Worm (Caenorhabditis elegans) whole organism, young adult: ENCODE measurements around the gene T07C12.10.

Experiments used
- B0336.3 ChIP-seq: fragments of 200-800 bp; sonication (Bioruptor generic); IDR thresholded peaks from 2 replicates; pipeline ENCODE4 v1.3.6; 2022; ENCODE audit warnings: missing genetic modification characterization, missing compliant biosample characterization
- C17E4.6 ChIP-seq: fragments of 200-800 bp; sonication (Bioruptor generic); IDR thresholded peaks from 2 replicates; pipeline ENCODE4 v1.3.6; 2022; ENCODE audit warnings: missing genetic modification reagents, missing genetic modification characterization, missing compliant biosample characterization
- F37B4.10 ChIP-seq: fragments of 200-800 bp; sonication (Bioruptor generic); IDR thresholded peaks from 2 replicates; pipeline ENCODE4 v1.3.6; 2022; ENCODE audit warnings: missing genetic modification characterization, missing compliant biosample characterization
- F49E8.2 ChIP-seq: sonication (generic microtip); optimal IDR thresholded peaks from 3 replicates; lab custom pipeline; 2017; ENCODE audit warnings: missing genetic modification characterization, mild to moderate bottlenecking, missing compliant biosample characterization, antibody characterized with exemption, moderate library complexity; ENCODE audit not compliant: insufficient read depth
- K12H6.12 ChIP-seq: fragments of 200-800 bp; sonication (Bioruptor generic); optimal IDR thresholded peaks from 2 replicates; lab custom pipeline; 2018; ENCODE audit warnings: mild to moderate bottlenecking, missing genetic modification characterization, missing compliant biosample characterization
- T07F8.4 ChIP-seq: sonication (generic microtip); optimal IDR thresholded peaks from 2 replicates; lab custom pipeline; 2016; ENCODE audit warnings: mild to moderate bottlenecking, missing genetic modification characterization, moderate library complexity, missing compliant biosample characterization
- Y56A3A.18 ChIP-seq: fragments of 200-800 bp; sonication (Bioruptor generic); IDR thresholded peaks from 2 replicates; pipeline ENCODE4 v1.3.6; 2022; ENCODE audit warnings: missing genetic modification reagents, missing genetic modification characterization, missing compliant biosample characterization
- Y79H2A.3 ChIP-seq: fragments of 200-800 bp; sonication (Bioruptor generic); conservative IDR thresholded peaks from 2 replicates; pipeline ENCODE4 v1.3.6; 2022; ENCODE audit warnings: missing genetic modification reagents, missing genetic modification characterization, missing compliant biosample characterization
- athp-1 ChIP-seq: sonication (generic microtip); optimal IDR thresholded peaks from 2 replicates; lab custom pipeline; 2017; ENCODE audit warnings: mild to moderate bottlenecking, missing genetic modification characterization, missing compliant biosample characterization
- attf-3 ChIP-seq: fragments of 200-800 bp; sonication (Bioruptor generic); conservative IDR thresholded peaks from 2 replicates; pipeline ENCODE4 v1.3.6; 2022; ENCODE audit warnings: missing genetic modification reagents, missing genetic modification characterization, missing compliant biosample characterization
- attf-5 ChIP-seq: fragments of 200-800 bp; sonication (Bioruptor generic); optimal IDR thresholded peaks from 2 replicates; lab custom pipeline; 2018; ENCODE audit warnings: mild to moderate bottlenecking, missing genetic modification characterization, missing compliant biosample characterization
- attf-6 ChIP-seq: fragments of 200-800 bp; sonication (Bioruptor generic); IDR thresholded peaks from 2 replicates; pipeline ENCODE4 v1.3.6; 2022; ENCODE audit warnings: missing genetic modification reagents, missing genetic modification characterization, missing compliant biosample characterization
- ccch-3 ChIP-seq: fragments of 200-800 bp; sonication (Bioruptor generic); optimal IDR thresholded peaks from 2 replicates; lab custom pipeline; 2018; ENCODE audit warnings: mild to moderate bottlenecking, missing genetic modification characterization, missing compliant biosample characterization
- cebp-1 ChIP-seq, 2 experiments: fragments of 200-800 bp in 1 of 2; sonication (Bioruptor generic) in 1 of 2; sonication (generic microtip) in 1 of 2; IDR thresholded peaks in 1 of 2; optimal IDR thresholded peaks in 1 of 2; 2 replicates each; pipeline versions ENCODE4 v1.3.6 to Lab custom; 2017 to 2022; ENCODE audit warnings: missing compliant biosample characterization in 2 of 2, missing genetic modification characterization in 2 of 2, mild to moderate bottlenecking in 1 of 2, missing genetic modification reagents in 1 of 2, moderate library complexity in 1 of 2
- cebp-2 ChIP-seq: fragments of 200-800 bp; sonication (Bioruptor generic); IDR thresholded peaks from 2 replicates; pipeline ENCODE4 v1.3.6; 2022; ENCODE audit warnings: missing genetic modification characterization, missing compliant biosample characterization
- ceh-40 ChIP-seq: fragments of 200-800 bp; sonication (Bioruptor generic); IDR thresholded peaks from 2 replicates; pipeline ENCODE4 v1.3.6; 2022; ENCODE audit warnings: missing genetic modification characterization, missing compliant biosample characterization
- ceh-79 ChIP-seq: sonication (generic microtip); optimal IDR thresholded peaks from 2 replicates; lab custom pipeline; 2017; ENCODE audit warnings: mild to moderate bottlenecking, missing genetic modification characterization, missing compliant biosample characterization
- dox-1 ChIP-seq: fragments of 200-800 bp; sonication (Bioruptor generic); IDR thresholded peaks from 2 replicates; pipeline ENCODE4 v1.3.6; 2022; ENCODE audit warnings: missing genetic modification reagents, missing genetic modification characterization, missing compliant biosample characterization
- dpff-1 ChIP-seq: sonication (generic microtip); optimal IDR thresholded peaks from 2 replicates; lab custom pipeline; 2017; ENCODE audit warnings: mild to moderate bottlenecking, missing genetic modification characterization, missing compliant biosample characterization
- efl-1 ChIP-seq: fragments of 150-350 bp; optimal IDR thresholded peaks from 2 replicates; lab custom pipeline; 2014; ENCODE audit warnings: missing biosample characterization, missing genetic modification reagents, missing genetic modification characterization
- ekl-4 ChIP-seq: fragments of 200-800 bp; sonication (Bioruptor generic); IDR thresholded peaks from 2 replicates; pipeline ENCODE4 v1.3.6; 2022; ENCODE audit warnings: missing genetic modification reagents, missing genetic modification characterization, missing compliant biosample characterization
- ets-4 ChIP-seq: fragments of 200-800 bp; sonication (Bioruptor generic); optimal IDR thresholded peaks from 2 replicates; lab custom pipeline; 2018; ENCODE audit warnings: mild to moderate bottlenecking, missing genetic modification characterization, missing compliant biosample characterization
- hlh-26 ChIP-seq: fragments of 200-800 bp; sonication (Bioruptor generic); conservative IDR thresholded peaks from 2 replicates; pipeline ENCODE4 v1.3.6; 2022; ENCODE audit warnings: missing genetic modification reagents, missing genetic modification characterization, missing compliant biosample characterization
- hmg-1.2 ChIP-seq: fragments of 200-800 bp; sonication (Bioruptor generic); IDR thresholded peaks from 2 replicates; pipeline ENCODE4 v1.3.6; 2022; ENCODE audit warnings: missing genetic modification reagents, missing genetic modification characterization, missing compliant biosample characterization
- hrde-1 ChIP-seq: sonication (generic microtip); optimal IDR thresholded peaks from 2 replicates; lab custom pipeline; 2016; ENCODE audit warnings: missing genetic modification characterization, mild to moderate bottlenecking, missing compliant biosample characterization, moderate library complexity, missing genotype, missing genetic modification reagents, borderline replicate concordance
- hsf-1 ChIP-seq: fragments of 200-800 bp; sonication (Bioruptor generic); IDR thresholded peaks from 2 replicates; pipeline ENCODE4 v1.3.6; 2022; ENCODE audit warnings: missing genetic modification reagents, missing genetic modification characterization, missing compliant biosample characterization
- lag-1 ChIP-seq: fragments of 200-800 bp; sonication (Bioruptor generic); IDR thresholded peaks from 2 replicates; pipeline ENCODE4 v1.3.6; 2022; ENCODE audit warnings: missing genetic modification reagents, missing genetic modification characterization, missing compliant biosample characterization
- madf-10 ChIP-seq: sonication (generic microtip); optimal IDR thresholded peaks from 2 replicates; lab custom pipeline; 2016; ENCODE audit warnings: mild to moderate bottlenecking, missing genetic modification characterization, missing compliant biosample characterization
- madf-6 ChIP-seq: fragments of 200-800 bp; sonication (Bioruptor generic); IDR thresholded peaks from 2 replicates; pipeline ENCODE4 v1.3.6; 2022; ENCODE audit warnings: missing genetic modification reagents, missing genetic modification characterization, missing compliant biosample characterization
- mcd-1 ChIP-seq: fragments of 200-800 bp; sonication (Bioruptor generic); IDR thresholded peaks from 2 replicates; pipeline ENCODE4 v1.3.6; 2022; ENCODE audit warnings: missing genetic modification reagents, missing genetic modification characterization, missing compliant biosample characterization
- mel-28 ChIP-seq: sonication (generic microtip); optimal IDR thresholded peaks from 2 replicates; lab custom pipeline; 2016; ENCODE audit warnings: borderline replicate concordance, mild to moderate bottlenecking, missing genetic modification characterization, missing compliant biosample characterization
- mxl-1 ChIP-seq: sonication (generic microtip); optimal IDR thresholded peaks from 2 replicates; lab custom pipeline; 2016; ENCODE audit warnings: missing genetic modification characterization, missing compliant biosample characterization
- nfyb-1 ChIP-seq: fragments of 200-800 bp; sonication (Bioruptor generic); IDR thresholded peaks from 2 replicates; pipeline ENCODE4 v1.3.6; 2022; ENCODE audit warnings: missing genetic modification reagents, missing genetic modification characterization, missing compliant biosample characterization
- nhr-27 ChIP-seq: fragments of 200-800 bp; sonication (Bioruptor generic); optimal IDR thresholded peaks from 2 replicates; lab custom pipeline; 2018; ENCODE audit warnings: mild to moderate bottlenecking, missing genetic modification characterization, moderate library complexity, missing compliant biosample characterization
- pbrm-1 ChIP-seq: fragments of 200-800 bp; sonication (Bioruptor generic); IDR thresholded peaks from 2 replicates; pipeline ENCODE4 v1.3.6; 2022; ENCODE audit warnings: missing genetic modification reagents, missing genetic modification characterization, missing compliant biosample characterization
- pha-4 ChIP-seq: fragments of 150-350 bp; sonication (generic microtip); optimal IDR thresholded peaks from 2 replicates; lab custom pipeline; 2014; ENCODE audit warnings: missing biosample characterization, missing genetic modification reagents, missing genetic modification characterization
- rcor-1 ChIP-seq: fragments of 200-800 bp; sonication (Bioruptor generic); IDR thresholded peaks from 2 replicates; pipeline ENCODE4 v1.3.6; 2022; ENCODE audit warnings: missing genetic modification reagents, missing genetic modification characterization, missing compliant biosample characterization
- snpc-1.3 ChIP-seq: sonication (generic microtip); optimal IDR thresholded peaks from 2 replicates; lab custom pipeline; 2017; ENCODE audit warnings: missing genetic modification characterization, mild to moderate bottlenecking, missing compliant biosample characterization, antibody characterized with exemption, moderate library complexity, missing genotype, missing genetic modification reagents; ENCODE audit not compliant: insufficient read depth
- snpc-3.4 ChIP-seq: sonication (generic microtip); optimal IDR thresholded peaks from 2 replicates; lab custom pipeline; 2017; ENCODE audit warnings: missing genetic modification characterization, mild to moderate bottlenecking, missing compliant biosample characterization, antibody characterized with exemption, moderate library complexity, missing genotype, missing genetic modification reagents
- snpc-4 ChIP-seq, 5 experiments: fragments of 150-350 bp in 1 of 5; sonication (generic microtip) in 4 of 5; optimal IDR thresholded peaks; 2 replicates each; lab custom pipeline; 2014 to 2018; ENCODE audit warnings: missing genetic modification characterization in 5 of 5, missing biosample characterization in 3 of 5, antibody characterized with exemption in 2 of 5, mild to moderate bottlenecking in 2 of 5, missing compliant biosample characterization in 2 of 5, missing genotype in 2 of 5, moderate library complexity in 2 of 5, missing genetic modification reagents in 1 of 5
- tbp1 ChIP-seq: fragments of 200-800 bp; sonication (Bioruptor generic); optimal IDR thresholded peaks from 2 replicates; lab custom pipeline; 2018; ENCODE audit warnings: mild to moderate bottlenecking, missing genetic modification characterization, missing compliant biosample characterization
- tbx-9 ChIP-seq: sonication (generic microtip); optimal IDR thresholded peaks from 2 replicates; lab custom pipeline; 2016; ENCODE audit warnings: borderline replicate concordance, missing genetic modification characterization, inconsistent platforms, missing compliant biosample characterization
- zfh-2 ChIP-seq: fragments of 200-800 bp; sonication (Bioruptor generic); conservative IDR thresholded peaks from 2 replicates; pipeline ENCODE4 v1.3.6; 2022; ENCODE audit warnings: missing genetic modification reagents, missing genetic modification characterization, missing compliant biosample characterization
- ztf-25 ChIP-seq: fragments of 200-800 bp; sonication (Bioruptor generic); IDR thresholded peaks from 2 replicates; pipeline ENCODE4 v1.3.6; 2022; ENCODE audit warnings: missing genetic modification reagents, missing genetic modification characterization, missing compliant biosample characterization
- ztf-26 ChIP-seq: sonication (generic microtip); optimal IDR thresholded peaks from 2 replicates; lab custom pipeline; 2017; ENCODE audit warnings: missing genetic modification characterization, missing compliant biosample characterization
- ztf-6 ChIP-seq: fragments of 200-800 bp; sonication (Bioruptor generic); IDR thresholded peaks from 2 replicates; pipeline ENCODE4 v1.3.6; 2022; ENCODE audit warnings: missing genetic modification reagents, missing genetic modification characterization, missing compliant biosample characterization

T07C12.10 gene

DNA sequence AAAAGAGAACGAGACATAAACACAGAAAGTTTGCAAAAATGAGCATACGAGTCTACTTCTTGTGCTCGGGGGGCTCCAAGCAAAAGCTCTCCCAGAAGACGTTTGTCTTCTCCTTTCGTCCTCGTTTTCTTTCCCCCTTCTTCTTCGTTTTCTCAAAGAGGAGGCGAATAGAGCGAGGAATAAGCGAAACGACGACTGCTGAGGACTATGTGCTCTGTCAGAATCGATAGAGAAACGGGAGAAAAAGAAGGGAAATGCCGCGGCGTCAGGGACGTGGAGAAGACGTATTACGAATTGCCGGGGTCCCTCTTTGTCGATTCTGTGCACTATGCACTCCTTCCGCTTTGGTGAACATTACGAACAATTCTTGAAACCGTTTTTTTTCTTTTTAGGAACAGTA lies 18.1 kb upstream of the T07C12.10 start (continued):
- TF ChIP-seq snpc-4 (GFP tag; optimal IDR thresholded peaks at IDR 0.05; lab: Kevin White, UChicago) (no peak), snpc-4 (tag; optimal IDR thresholded peaks at IDR 0.05; lab: Kevin White, UChicago) (peak in 2 of 4 experiments; percentile 24 to 26), mxl-1 (no peak), ceh-40 (GFP tag; lab: Robert Waterston, UW) (no peak), ets-4 (no peak), tbx-9 (no peak), dpff-1 (tag; lab: Kevin White, UChicago) (no peak), rcor-1 (GFP tag; lab: Robert Waterston, UW) (peak; percentile 20; the same call in 1 of the 2 replicates), hsf-1 (GFP tag; lab: Robert Waterston, UW) (peak; percentile 71; the same call in 1 of the 2 replicates), Y79H2A.3 (GFP tag; lab: Robert Waterston, UW) (no peak), attf-5 (GFP tag; lab: Kevin White, UChicago) (peak; percentile 28), T07F8.4 (tag; lab: Kevin White, UChicago) (no peak), snpc-1.3 (tag; lab: Kevin White, UChicago) (no peak), ztf-25 (GFP tag; lab: Robert Waterston, UW) (no peak), lag-1 (no peak), attf-6 (GFP tag; lab: Robert Waterston, UW) (0 out of 2 replicates have a peak, but pooled peaks have one; percentile 11), tbp1 (GFP tag; lab: Kevin White, UChicago) (peak; percentile 20), efl-1 (GFP tag; lab: Kevin White, UChicago) (no peak), C17E4.6 (peak; percentile 62; the same call in 1 of the 2 replicates), ekl-4 (GFP tag; lab: Robert Waterston, UW) (peak; percentile 46; the same call in 1 of the 2 replicates), F37B4.10 (GFP tag; lab: Robert Waterston, UW) (no peak), B0336.3 (GFP tag; lab: Robert Waterston, UW) (peak; percentile 84), madf-10 (no peak), hrde-1 (tag; lab: Kevin White, UChicago) (peak; percentile 21), cebp-1 (GFP tag; IDR thresholded peaks at IDR 0.05; lab: Robert Waterston, UW) (no peak), cebp-1 (tag; optimal IDR thresholded peaks at IDR 0.05; lab: Kevin White, UChicago) (peak; percentile 46), ccch-3 (GFP tag; lab: Kevin White, UChicago) (no peak), F49E8.2 (tag; lab: Kevin White, UChicago) (peak; percentile 63), dox-1 (GFP tag; lab: Robert Waterston, UW) (no peak), cebp-2 (GFP tag; lab: Robert Waterston, UW) (no peak), Y56A3A.18 (GFP tag; lab: Robert Waterston, UW) (no peak), mcd-1 (GFP tag; lab: Robert Waterston, UW) (peak; percentile 38; the same call in 1 of the 2 replicates), hmg-1.2 (GFP tag; lab: Robert Waterston, UW) (0 out of 2 replicates have a peak, but pooled peaks have one; percentile 19), ztf-6 (GFP tag; lab: Robert Waterston, UW) (no peak), pha-4 (tag; lab: Kevin White, UChicago) (no peak), nfyb-1 (GFP tag; lab: Robert Waterston, UW) (0 out of 2 replicates have a peak, but pooled peaks have one; percentile 47), K12H6.12 (tag; lab: Kevin White, UChicago) (peak; percentile 13), nhr-27 (tag; lab: Kevin White, UChicago) (no peak), madf-6 (GFP tag; lab: Robert Waterston, UW) (peak; percentile 50; the same call in 1 of the 2 replicates), hlh-26 (GFP tag; lab: Robert Waterston, UW) (no peak), zfh-2 (GFP tag; lab: Robert Waterston, UW) (peak; percentile 51), ztf-26 (tag; lab: Kevin White, UChicago) (no peak), pbrm-1 (GFP tag; lab: Robert Waterston, UW) (peak; percentile 58; the same call in 1 of the 2 replicates), ceh-79 (tag; lab: Kevin White, UChicago) (no peak), attf-3 (GFP tag; lab: Robert Waterston, UW) (0 out of 2 replicates have a peak, but pooled peaks have one; percentile 23), snpc-3.4 (tag; lab: Kevin White, UChicago) (peak; percentile 16), athp-1 (tag; lab: Kevin White, UChicago) (peak; percentile 33), mel-28 (tag; lab: Kevin White, UChicago) (no peak)
